Fruit fly (Drosophila melanogaster): ENCODE measurements around the gene CG14805.

- TF ChIP-seq CG9705 (GFP tag; optimal IDR thresholded peaks at IDR 0.05) (no peak), psq (GFP tag; optimal IDR thresholded peaks at IDR 0.05) (no peak), fru (GFP tag; optimal IDR thresholded peaks at IDR 0.05) (no peak), h (GFP tag; optimal IDR thresholded peaks at IDR 0.05) (no peak), sage (GFP tag; optimal IDR thresholded peaks at IDR 0.05) (no peak), sv (GFP tag; optimal IDR thresholded peaks at IDR 0.05) (no peak), br (GFP tag; optimal IDR thresholded peaks at IDR 0.05) (no peak), Abd-B (GFP tag; optimal IDR thresholded peaks at IDR 0.05) (no peak), OdsH (GFP tag; optimal IDR thresholded peaks at IDR 0.05) (no peak), N (GFP tag; optimal IDR thresholded peaks at IDR 0.05) (no peak), Hr78 (GFP tag; optimal IDR thresholded peaks at IDR 0.05) (no peak)
Measured at dm6 chrX:1893532-1893931, 16.4 kb downstream of the CG14805 start.

Measured in whole organism, wandering third instar larva.